Worm (Caenorhabditis elegans): Measurements from ENCODE around the gene igcm-4.

Gene igcm-4

DNA sequence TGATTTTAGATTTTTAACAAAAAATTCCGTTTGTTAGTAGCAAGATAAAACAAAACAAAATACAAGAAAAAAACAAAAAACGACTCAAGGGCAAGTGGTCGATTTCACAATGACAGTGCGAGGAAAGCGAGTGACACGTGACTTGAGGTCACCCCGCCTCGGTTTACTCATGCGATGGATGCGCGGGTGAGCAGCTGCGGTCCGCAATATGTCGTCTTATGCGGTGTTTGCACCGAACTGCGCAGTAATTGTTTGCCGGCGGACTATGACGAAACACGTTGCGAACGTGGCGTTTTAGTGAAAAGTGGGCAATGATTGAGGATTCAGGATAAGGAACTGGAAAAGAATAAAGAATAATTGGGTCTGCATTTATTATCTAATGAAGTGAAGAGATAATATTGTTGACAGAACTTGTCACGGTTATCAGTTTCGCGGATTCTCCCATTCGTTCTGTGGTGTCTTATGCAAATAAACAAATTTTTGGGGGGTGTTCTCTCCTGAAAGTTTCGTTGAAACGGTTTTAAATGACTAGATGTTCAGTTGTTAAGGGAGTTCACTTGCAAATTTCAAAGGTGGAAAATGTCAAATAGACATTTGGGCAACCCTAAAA is 25.3 kb upstream of the igcm-4 start (continued):
- TF ChIP-seq nhr-43 (tag; optimal IDR thresholded peaks at IDR 0.05; ENCODE audit: poor library complexity, severe bottlenecking) (peak; percentile 24), lsy-12 (tag; optimal IDR thresholded peaks at IDR 0.05) (peak; percentile 66)

DNA sequence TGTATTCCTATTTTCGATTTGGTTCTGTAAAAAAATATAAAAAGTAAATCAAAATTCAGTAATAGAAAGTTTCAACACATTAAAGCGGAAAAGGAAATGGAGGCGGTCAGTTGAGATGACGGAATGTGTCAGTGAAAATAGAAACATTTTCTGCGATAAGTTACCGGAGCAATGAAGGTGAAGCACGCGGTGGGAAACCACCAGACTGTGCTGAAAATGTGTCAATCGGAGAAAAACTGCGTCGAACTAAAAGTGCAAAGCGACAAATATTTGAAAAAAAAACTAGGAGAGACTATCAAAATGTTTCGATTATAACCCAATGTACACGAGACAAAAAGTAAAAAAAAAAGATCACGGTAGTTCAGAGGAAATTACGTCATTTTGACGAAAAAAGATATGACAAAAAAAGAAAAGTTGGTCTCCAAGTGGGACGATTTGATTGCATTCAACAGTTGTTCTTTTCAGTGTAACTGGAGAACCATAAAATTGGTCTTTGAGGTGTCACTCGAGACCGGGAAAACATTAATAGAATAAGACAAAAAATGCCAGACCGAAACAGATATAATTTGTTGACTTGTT is 24.3 kb upstream of the igcm-4 start, which contains the start of gene acl-4:
Gene acl-4 (minus strand): TSS at position 27 of the 579 bp plus-strand sequence.
- TF ChIP-seq jun-1 (tag; optimal IDR thresholded peaks at IDR 0.05) (peak; percentile 16), unc-62 (GFP tag; optimal IDR thresholded peaks at IDR 0.05) (no peak), elt-2 (tag; optimal IDR thresholded peaks at IDR 0.05) (peak; percentile 9), ZK546.5 (tag; optimal IDR thresholded peaks at IDR 0.05) (no peak), pqm-1 (tag; optimal IDR thresholded peaks at IDR 0.05) (no peak), sea-2 (GFP tag; optimal IDR thresholded peaks at IDR 0.05) (no peak), skn-1 (tag; optimal IDR thresholded peaks at IDR 0.05) (no peak), lin-39 (tag; optimal IDR thresholded peaks at IDR 0.05) (no peak), nhr-11 (tag; optimal IDR thresholded peaks at IDR 0.05) (no peak), mdl-1 (tag; optimal IDR thresholded peaks at IDR 0.05) (no peak)

DNA sequence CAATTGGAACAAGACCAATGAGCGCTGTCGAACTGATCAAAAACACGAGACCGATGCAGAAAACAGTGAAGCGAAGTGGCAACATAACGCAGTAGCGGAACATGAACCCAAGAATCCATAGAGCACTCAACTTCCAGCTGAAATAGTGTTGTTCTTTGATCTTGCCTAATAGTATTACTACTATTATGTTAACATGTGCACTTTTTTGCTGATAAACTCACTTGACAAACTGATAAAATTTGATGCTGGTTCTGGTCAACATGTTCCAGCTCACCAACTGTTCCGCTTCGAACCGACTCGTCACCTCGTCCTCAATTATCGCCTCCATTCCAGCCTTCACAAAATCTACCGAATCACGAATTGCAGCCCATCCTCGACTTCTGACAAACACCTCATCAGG is 22.1 kb upstream of the igcm-4 start:
- TF ChIP-seq tbx-2 (tag; optimal IDR thresholded peaks at IDR 0.05) (no peak), pha-4 (tag; optimal IDR thresholded peaks at IDR 0.05) (peak; percentile 66), pqm-1 (tag; optimal IDR thresholded peaks at IDR 0.05) (peak; percentile 90), jun-1 (tag; optimal IDR thresholded peaks at IDR 0.05) (peak; percentile 58), elt-2 (tag; optimal IDR thresholded peaks at IDR 0.05) (peak; percentile 80)

DNA sequence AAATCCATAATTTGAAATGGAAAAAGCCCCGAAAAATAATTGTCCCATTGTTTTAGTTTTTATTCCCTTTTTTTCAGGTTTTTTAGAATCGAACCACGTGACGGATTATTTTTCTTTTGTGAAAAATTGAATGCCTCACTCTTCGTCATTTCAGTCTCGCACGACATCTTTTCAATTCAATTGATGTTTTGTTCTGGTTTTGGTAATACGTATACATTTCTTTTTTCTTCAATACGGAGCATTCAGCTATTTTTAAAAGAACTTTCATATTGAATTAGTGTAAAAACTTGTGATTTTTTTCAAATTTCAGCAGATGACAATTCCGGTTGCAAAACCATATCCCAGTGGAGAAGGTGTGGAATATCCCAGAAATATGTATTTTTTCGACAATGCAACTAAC is 18.6 kb upstream of the igcm-4 start, which contains the start of gene F49H12.7:
Gene F49H12.7 (plus strand): TSS at position 301 of the 400 bp plus-strand sequence.
- no peak for TF ChIP-seq nhr-11 (tag; optimal IDR thresholded peaks at IDR 0.05)

DNA sequence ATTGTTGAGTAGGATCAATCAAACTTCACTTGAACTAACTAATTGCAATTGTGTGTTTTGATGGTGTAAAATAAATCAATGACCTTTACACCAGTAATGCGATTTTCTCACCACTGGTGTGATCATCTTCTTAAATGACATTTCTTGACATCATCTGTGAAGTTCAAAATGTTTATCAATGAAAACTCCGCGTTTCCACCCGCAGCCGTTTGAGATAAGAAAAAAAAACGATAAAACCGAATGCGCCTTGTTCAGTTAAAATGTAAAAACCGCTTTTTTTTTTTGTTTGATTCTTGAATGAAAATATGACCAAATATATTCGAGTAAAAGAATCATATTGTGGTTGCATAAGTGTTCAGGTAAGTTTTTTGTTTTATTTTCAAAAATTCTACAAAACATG is 5.4 kb upstream of the igcm-4 start, which contains the start of gene Y102A11A.1:
Gene Y102A11A.1 (plus strand): TSS at position 223 of the 400 bp plus-strand sequence.
- TF ChIP-seq nhr-23 (tag; optimal IDR thresholded peaks at IDR 0.05) (no peak), pqm-1 (tag; optimal IDR thresholded peaks at IDR 0.05) (peak; percentile 46), elt-2 (tag; optimal IDR thresholded peaks at IDR 0.05) (peak; percentile 67), zag-1 (tag; optimal IDR thresholded peaks at IDR 0.05) (no peak), unc-62 (GFP tag; optimal IDR thresholded peaks at IDR 0.05) (no peak), fkh-10 (GFP tag; optimal IDR thresholded peaks at IDR 0.05) (no peak), sea-2 (GFP tag; optimal IDR thresholded peaks at IDR 0.05) (no peak)

DNA sequence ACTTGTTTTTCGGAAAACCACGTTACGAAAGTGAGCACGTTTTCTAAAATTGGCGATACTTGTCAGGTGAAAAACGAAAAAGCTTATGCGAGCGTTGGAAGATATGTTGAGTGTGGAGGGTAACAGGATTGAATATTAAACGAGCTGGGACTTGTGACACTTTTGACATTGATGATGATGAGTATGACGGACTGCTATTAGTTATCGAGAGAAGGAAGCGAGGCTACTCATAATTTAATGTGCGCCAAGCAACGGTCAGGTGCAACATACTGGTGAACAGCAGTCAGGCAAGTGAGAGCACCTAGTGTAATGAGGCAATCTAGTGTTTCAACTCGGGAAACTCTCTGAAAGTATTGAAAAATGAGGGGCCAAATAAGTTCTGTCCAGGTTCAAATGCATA is 4.1 kb upstream of the igcm-4 start:
- no peak for TF ChIP-seq fos-1 (tag; optimal IDR thresholded peaks at IDR 0.05)
- no peak for TF ChIP-seq eor-1 (tag; optimal IDR thresholded peaks at IDR 0.05)
- no peak for TF ChIP-seq nhr-43 (tag; optimal IDR thresholded peaks at IDR 0.05; ENCODE audit: poor library complexity, severe bottlenecking)
- TF ChIP-seq daf-12 (tag; optimal IDR thresholded peaks at IDR 0.05), result no peak
- no peak for TF ChIP-seq ama-1 (optimal IDR thresholded peaks at IDR 0.05)
- no peak for TF ChIP-seq nhr-77 (tag; optimal IDR thresholded peaks at IDR 0.05)
- no peak for TF ChIP-seq nfya-1 (tag; optimal IDR thresholded peaks at IDR 0.05; ENCODE audit: insufficient read depth)
- TF ChIP-seq ceh-82 (tag; optimal IDR thresholded peaks at IDR 0.05), result no peak
- no peak for TF ChIP-seq pha-4 (tag; optimal IDR thresholded peaks at IDR 0.05)
- TF ChIP-seq nhr-23 (tag; optimal IDR thresholded peaks at IDR 0.05), result no peak
- no peak for TF ChIP-seq mml-1 (tag; optimal IDR thresholded peaks at IDR 0.05)
- TF ChIP-seq egl-5 (tag; optimal IDR thresholded peaks at IDR 0.05), result no peak
- no peak for TF ChIP-seq pqm-1 (tag; optimal IDR thresholded peaks at IDR 0.05)
- no peak for TF ChIP-seq zag-1 (tag; optimal IDR thresholded peaks at IDR 0.05)
- TF ChIP-seq snpc-4 (tag; optimal IDR thresholded peaks at IDR 0.05), result no peak

DNA sequence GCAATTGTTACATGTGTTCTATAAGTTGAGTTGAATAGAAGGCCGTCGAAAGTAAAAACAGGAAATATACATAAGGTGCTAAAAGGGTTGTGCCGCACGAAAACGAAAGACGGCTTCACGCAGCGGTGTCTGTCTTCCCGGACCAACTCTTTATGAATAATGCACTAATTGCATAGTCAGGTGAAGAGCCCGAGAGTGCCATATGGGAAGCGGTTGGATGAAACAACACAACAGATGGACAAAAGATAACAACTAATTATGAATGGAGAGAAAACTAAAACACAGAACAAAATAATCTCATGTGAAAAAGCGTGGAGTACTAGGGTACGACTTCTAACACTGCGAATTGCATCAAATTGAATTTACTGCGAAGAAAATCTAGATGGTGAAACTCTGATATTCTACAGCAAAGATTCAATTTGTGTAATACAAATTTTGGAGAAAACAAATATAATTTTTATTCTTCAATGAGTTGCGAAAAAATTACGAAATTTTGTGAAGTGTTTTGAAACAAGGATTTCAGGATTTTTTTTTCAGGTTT is 2.8 kb upstream of the igcm-4 start:
- TF ChIP-seq egl-27 (tag; optimal IDR thresholded peaks at IDR 0.05), result no peak
- no peak for TF ChIP-seq nhr-237 (tag; optimal IDR thresholded peaks at IDR 0.05)
- TF ChIP-seq ama-1 (optimal IDR thresholded peaks at IDR 0.05), result no peak
- TF ChIP-seq ceh-82 (tag; optimal IDR thresholded peaks at IDR 0.05), result no peak
- no peak for TF ChIP-seq aly-2 (tag; optimal IDR thresholded peaks at IDR 0.05)
- no peak for TF ChIP-seq nhr-25 (tag; optimal IDR thresholded peaks at IDR 0.05)
- TF ChIP-seq zag-1 (tag; optimal IDR thresholded peaks at IDR 0.05), result no peak
- no peak for TF ChIP-seq pqm-1 (tag; optimal IDR thresholded peaks at IDR 0.05)
- TF ChIP-seq fos-1 (tag; optimal IDR thresholded peaks at IDR 0.05), result no peak
- TF ChIP-seq ceh-28 (tag; optimal IDR thresholded peaks at IDR 0.05), result no peak
- no peak for TF ChIP-seq nhr-43 (tag; optimal IDR thresholded peaks at IDR 0.05; ENCODE audit: poor library complexity, severe bottlenecking)
- no peak for TF ChIP-seq nhr-28 (tag; optimal IDR thresholded peaks at IDR 0.05)
- no peak for TF ChIP-seq nfya-1 (tag; optimal IDR thresholded peaks at IDR 0.05; ENCODE audit: insufficient read depth)

All from whole organism, L3 larva.